Worm (Caenorhabditis elegans) whole organism, midembryonic: ENCODE measurements around the gene F54D8.6.

Experiments
- T22C8.4 ChIP-seq: fragments of 200-800 bp; sonication (Bioruptor generic); IDR thresholded peaks from 2 replicates; pipeline ENCODE4 v1.3.6; 2022; ENCODE audit warnings: missing genetic modification characterization, missing compliant biosample characterization
- cog-1 ChIP-seq: sonication (generic microtip); optimal IDR thresholded peaks from 2 replicates; lab custom pipeline; 2016; ENCODE audit warnings: missing genetic modification characterization, missing compliant biosample characterization
- flt-1 ChIP-seq: fragments of 200-800 bp; sonication (Bioruptor generic); IDR thresholded peaks from 2 replicates; pipeline ENCODE4 v1.3.6; 2022; ENCODE audit warnings: missing genetic modification characterization, missing compliant biosample characterization
- klf-2 ChIP-seq: fragments of 200-800 bp; sonication (Bioruptor generic); conservative IDR thresholded peaks from 2 replicates; pipeline ENCODE4 v1.3.6; 2022; ENCODE audit warnings: missing genetic modification reagents, missing genetic modification characterization, missing compliant biosample characterization
- med-1 ChIP-seq: sonication (generic microtip); optimal IDR thresholded peaks from 2 replicates; lab custom pipeline; 2017; ENCODE audit warnings: missing genetic modification characterization, mild to moderate bottlenecking, missing compliant biosample characterization, antibody characterized with exemption, missing genetic modification reagents; ENCODE audit not compliant: insufficient read depth
- ref-1 ChIP-seq: fragments of 200-800 bp; sonication (Bioruptor generic); conservative IDR thresholded peaks from 2 replicates; pipeline ENCODE4 v1.3.6; 2022; ENCODE audit warnings: missing genetic modification reagents, missing genetic modification characterization, missing compliant biosample characterization
- tab-1 ChIP-seq: fragments of 200-800 bp; sonication (Bioruptor generic); IDR thresholded peaks from 2 replicates; pipeline ENCODE4 v1.3.6; 2022; ENCODE audit warnings: missing genetic modification characterization, missing compliant biosample characterization
- ztf-23 ChIP-seq: fragments of 200-800 bp; sonication (Bioruptor generic); IDR thresholded peaks from 2 replicates; pipeline ENCODE4 v1.3.6; 2022; ENCODE audit warnings: missing genetic modification reagents, missing genetic modification characterization, missing compliant biosample characterization
- ztf-29 ChIP-seq: fragments of 200-800 bp; sonication (Bioruptor generic); IDR thresholded peaks from 2 replicates; pipeline ENCODE4 v1.3.6; 2022; ENCODE audit warnings: missing genetic modification reagents, missing genetic modification characterization, missing compliant biosample characterization

F54D8.6 gene

DNA sequence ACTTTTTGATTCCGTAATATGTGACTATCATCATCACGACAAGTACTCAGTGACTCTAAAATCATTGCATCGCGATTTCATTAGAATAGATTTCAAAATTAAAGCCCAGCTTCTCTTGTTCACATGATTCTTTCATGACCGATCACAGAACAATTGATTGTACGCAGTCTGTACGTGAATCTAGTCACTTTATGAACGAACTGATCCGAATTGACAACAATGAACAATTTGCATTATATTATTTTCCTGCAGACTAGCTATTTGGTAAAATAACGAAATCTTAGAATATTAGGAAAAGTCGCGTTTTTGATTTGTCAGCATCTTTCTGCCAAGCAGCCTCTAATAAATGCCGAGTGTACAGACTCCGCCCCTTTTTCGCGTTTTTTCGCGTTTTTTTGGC lies 3.3 kb upstream of the F54D8.6 start:
- TF ChIP-seq cog-1 (tag; lab: Kevin White, UChicago) = no peak
- no peak for TF ChIP-seq ztf-23 (GFP tag; lab: Robert Waterston, UW)
- TF ChIP-seq med-1 = no peak
- no peak for TF ChIP-seq T22C8.4 (GFP tag; lab: Robert Waterston, UW)

DNA sequence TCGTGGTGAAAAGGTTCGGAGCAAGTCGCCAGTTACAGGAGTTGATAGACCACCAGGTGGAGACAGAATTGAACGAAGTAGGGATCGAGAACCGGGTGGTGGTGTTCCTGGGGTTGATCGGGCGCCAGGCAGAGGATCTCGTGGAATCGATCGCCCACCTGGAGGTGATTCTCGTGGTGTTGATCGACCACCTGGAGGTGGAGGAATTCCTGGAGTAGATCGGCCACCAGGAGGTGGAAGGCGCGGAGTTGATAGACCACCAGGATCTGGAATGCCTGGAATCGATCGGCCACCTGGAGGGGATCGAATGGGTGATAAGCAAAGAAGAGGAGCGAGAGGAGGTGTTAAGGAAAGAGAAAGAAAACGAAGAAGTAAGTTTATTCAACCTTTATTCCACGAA lies 2.7 kb downstream of the F54D8.6 start:
- no peak for TF ChIP-seq T22C8.4 (GFP tag; lab: Robert Waterston, UW)
- TF ChIP-seq tab-1 (GFP tag; lab: Robert Waterston, UW) = no peak
- no peak for TF ChIP-seq ztf-29 (GFP tag; lab: Robert Waterston, UW)

DNA sequence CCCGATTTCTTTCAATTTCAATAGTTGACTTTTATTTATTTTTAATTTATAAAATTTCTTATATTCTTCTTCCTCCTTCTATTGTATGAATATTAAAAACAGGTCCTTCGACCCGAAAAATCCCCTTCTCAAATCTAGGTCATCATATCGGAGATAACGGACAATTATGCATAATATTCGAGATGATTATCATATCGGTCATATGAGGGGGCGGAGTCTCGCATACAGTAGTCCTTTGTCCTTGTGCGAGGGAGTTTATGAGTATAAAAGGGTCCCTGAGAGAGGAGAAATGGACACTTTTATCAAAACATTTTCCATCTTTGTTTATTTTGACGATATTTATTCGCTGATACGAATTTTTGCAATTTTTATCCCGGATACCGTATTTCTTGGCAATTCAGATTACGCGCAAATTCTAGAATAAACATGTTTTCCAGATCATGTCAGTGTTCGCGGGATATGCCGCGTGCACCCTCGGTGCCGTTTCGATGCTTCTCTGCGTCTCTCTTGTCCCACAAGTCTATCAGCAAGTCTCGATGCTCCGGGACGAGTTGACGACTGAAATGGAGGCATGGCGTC lies 4.2 kb downstream of the F54D8.6 start, which contains the start of gene dpy-17:
Gene dpy-17 (plus strand): TSS at position 438 of the 579 bp plus-strand sequence.
- TF ChIP-seq ztf-23 (GFP tag; lab: Robert Waterston, UW) = no peak
- TF ChIP-seq klf-2 = no peak
- TF ChIP-seq med-1 = no peak
- TF ChIP-seq tab-1 (GFP tag; lab: Robert Waterston, UW) = no peak
- TF ChIP-seq flt-1 (GFP tag; lab: Robert Waterston, UW) = no peak
- TF ChIP-seq ztf-29 (GFP tag; lab: Robert Waterston, UW) = no peak
- TF ChIP-seq T22C8.4 (GFP tag; lab: Robert Waterston, UW) = no peak
- TF ChIP-seq cog-1 (tag; lab: Kevin White, UChicago) = no peak
- TF ChIP-seq ref-1 (GFP tag; lab: Robert Waterston, UW) = no peak

DNA sequence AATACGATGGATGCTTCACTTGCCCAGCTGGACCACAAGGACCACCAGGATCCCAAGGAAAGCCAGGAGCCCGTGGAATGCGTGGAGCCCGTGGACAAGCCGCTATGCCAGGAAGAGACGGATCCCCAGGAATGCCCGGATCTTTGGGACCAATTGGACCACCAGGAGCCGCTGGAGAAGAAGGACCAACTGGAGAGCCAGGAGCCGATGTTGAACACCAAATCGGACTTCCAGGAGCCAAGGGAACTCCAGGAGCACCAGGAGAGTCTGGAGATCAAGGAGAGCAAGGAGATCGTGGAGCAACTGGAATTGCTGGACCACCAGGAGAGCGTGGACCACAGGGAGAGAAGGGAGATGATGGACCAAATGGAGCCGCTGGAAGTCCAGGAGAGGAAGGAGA lies 5.2 kb downstream of the F54D8.6 start:
- 0 out of 2 replicates have a peak, but pooled peaks have one; percentile 14 for TF ChIP-seq klf-2
- no peak for TF ChIP-seq ref-1 (GFP tag; lab: Robert Waterston, UW)
- TF ChIP-seq ztf-23 (GFP tag; lab: Robert Waterston, UW) = no peak
- no peak for TF ChIP-seq flt-1 (GFP tag; lab: Robert Waterston, UW)

DNA sequence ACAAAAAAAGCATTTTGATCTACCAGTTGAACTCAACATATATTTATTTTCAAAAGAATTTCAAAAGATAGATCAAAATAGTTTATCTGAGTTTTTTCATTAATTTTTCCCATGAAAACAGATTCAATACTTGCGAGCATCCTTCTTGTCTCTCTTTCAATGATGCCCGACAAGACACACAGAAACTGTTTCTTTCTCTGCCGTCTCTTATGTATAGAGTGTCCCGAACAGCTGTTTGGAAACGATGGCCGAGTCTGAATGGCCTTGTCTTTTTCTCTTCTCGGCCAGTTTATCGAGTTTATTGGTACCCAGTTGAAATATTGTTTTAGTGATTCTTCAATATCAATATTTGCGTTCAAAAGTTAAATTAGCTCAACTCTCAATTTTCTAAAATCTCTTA lies 6.0 kb downstream of the F54D8.6 start:
- TF ChIP-seq klf-2 = no peak
- TF ChIP-seq flt-1 (GFP tag; lab: Robert Waterston, UW) = no peak
- TF ChIP-seq ztf-23 (GFP tag; lab: Robert Waterston, UW) = peak; percentile 57; the same call in 1 of the 2 replicates

DNA sequence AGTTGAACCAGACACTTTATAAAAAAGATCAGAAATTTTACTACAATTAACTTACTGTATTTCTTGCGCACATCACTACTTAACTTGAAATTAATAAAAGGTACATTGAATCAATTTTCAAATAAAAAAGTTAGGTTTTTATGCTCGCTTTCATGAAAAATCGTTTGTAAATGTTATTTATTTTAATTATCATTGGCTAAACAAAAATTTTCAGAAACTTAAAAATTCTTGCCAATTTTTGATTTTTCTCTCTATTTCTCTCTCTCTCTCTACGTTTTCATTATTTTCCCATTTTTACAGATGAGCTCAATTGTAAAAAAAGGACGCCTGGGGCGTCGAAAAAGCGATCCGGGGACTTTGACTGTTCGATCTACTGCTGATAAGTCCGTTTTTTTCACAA lies 6.6 kb downstream of the F54D8.6 start, which contains the start of gene sax-2:
Gene sax-2 (plus strand): TSS at position 301 of the 400 bp plus-strand sequence.
- TF ChIP-seq ref-1 (GFP tag; lab: Robert Waterston, UW) = no peak
- no peak for TF ChIP-seq T22C8.4 (GFP tag; lab: Robert Waterston, UW)
- TF ChIP-seq ztf-29 (GFP tag; lab: Robert Waterston, UW) = no peak
- no peak for TF ChIP-seq ztf-23 (GFP tag; lab: Robert Waterston, UW)
- TF ChIP-seq cog-1 (tag; lab: Kevin White, UChicago) = no peak
- TF ChIP-seq flt-1 (GFP tag; lab: Robert Waterston, UW) = no peak
- no peak for TF ChIP-seq klf-2
- TF ChIP-seq med-1 = no peak
- TF ChIP-seq tab-1 (GFP tag; lab: Robert Waterston, UW) = no peak

DNA sequence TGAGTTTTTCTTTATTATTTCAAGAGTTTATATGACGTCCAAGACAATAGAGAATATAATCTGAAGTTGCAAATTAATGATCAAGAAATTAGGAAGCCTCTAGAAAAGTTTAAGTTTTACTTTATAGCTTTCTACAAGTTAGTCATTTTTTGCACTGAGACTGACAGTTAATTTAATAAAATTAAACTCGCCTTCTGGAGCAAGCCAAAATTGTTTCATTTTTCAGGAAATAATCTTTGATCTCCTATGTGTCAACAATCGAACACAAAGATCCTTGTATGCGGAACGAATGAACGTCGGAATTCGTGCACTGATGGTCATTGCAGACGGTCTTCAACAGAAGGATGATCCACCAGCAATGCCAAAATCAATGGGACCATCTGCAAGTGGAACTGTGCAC lies 9.6 kb downstream of the F54D8.6 start:
- TF ChIP-seq cog-1 (tag; lab: Kevin White, UChicago) (no peak), ref-1 (GFP tag; lab: Robert Waterston, UW) (no peak), T22C8.4 (GFP tag; lab: Robert Waterston, UW) (no peak), ztf-29 (GFP tag; lab: Robert Waterston, UW) (no peak), flt-1 (GFP tag; lab: Robert Waterston, UW) (no peak), ztf-23 (GFP tag; lab: Robert Waterston, UW) (no peak), med-1 (no peak), klf-2 (no peak), tab-1 (GFP tag; lab: Robert Waterston, UW) (no peak)

DNA sequence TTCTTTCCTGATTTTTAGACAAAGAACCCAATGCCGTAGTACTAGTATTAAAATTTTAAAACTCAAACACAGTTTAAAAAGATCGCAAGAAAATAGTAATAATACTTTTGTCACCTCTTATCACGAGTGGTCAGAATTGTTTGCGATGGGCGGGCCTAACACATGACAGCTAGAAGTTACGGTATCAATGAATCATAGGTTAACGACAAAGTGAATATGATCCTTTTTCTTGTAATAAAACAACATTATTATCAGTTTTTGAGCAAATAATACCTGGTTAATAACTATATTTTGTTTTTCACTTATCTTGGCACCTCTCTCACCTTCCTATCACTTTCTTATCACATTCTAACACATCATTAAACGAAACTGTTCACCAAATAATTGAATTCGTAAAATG lies 10.2 kb downstream of the F54D8.6 start:
- TF ChIP-seq ztf-23 (GFP tag; lab: Robert Waterston, UW) (no peak), med-1 (no peak), flt-1 (GFP tag; lab: Robert Waterston, UW) (no peak), T22C8.4 (GFP tag; lab: Robert Waterston, UW) (no peak), ref-1 (GFP tag; lab: Robert Waterston, UW) (no peak), cog-1 (tag; lab: Kevin White, UChicago) (no peak)

DNA sequence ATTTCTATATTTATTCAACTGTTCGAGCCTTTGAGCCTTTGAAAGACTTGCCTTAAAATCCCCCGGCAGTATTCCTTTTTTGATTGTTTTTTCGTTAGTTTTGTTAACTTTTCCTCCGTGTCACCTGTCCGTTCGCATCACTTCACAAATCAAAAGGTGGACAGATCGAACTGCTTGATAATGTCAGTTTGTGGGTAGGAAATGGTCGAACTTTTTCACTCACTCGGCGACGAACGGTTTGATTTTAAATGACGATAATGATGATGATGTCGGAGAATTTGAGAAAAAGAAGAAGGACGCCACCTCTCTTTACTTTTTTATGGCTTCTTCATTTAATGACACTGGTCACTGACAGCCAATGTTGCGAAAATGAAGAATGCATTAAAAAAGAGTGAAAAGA lies 16.3 kb downstream of the F54D8.6 start:
- TF ChIP-seq ztf-29 (GFP tag; lab: Robert Waterston, UW) = no peak
- no peak for TF ChIP-seq ztf-23 (GFP tag; lab: Robert Waterston, UW)
- TF ChIP-seq ref-1 (GFP tag; lab: Robert Waterston, UW) = no peak
- TF ChIP-seq flt-1 (GFP tag; lab: Robert Waterston, UW) = no peak

DNA sequence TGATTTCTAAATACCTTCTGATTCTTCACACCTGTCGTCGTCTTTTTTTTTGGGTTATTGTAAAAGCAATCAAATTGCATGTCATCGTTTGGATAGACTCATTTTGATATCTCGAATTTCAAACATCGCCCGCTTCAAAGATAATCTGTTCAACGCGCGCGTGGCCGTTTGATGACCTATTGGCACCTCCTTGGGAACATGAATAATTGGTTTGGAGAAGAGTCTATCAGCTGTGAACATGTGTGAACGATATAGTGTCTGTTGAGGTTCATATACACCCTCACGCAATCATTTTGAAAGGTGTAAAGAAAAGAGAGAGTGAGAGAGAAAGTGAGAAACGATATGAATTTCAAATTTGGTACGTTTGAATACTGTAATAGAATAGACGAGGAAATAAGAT lies 17.8 kb downstream of the F54D8.6 start:
- TF ChIP-seq cog-1 (tag; lab: Kevin White, UChicago) = no peak
- no peak for TF ChIP-seq tab-1 (GFP tag; lab: Robert Waterston, UW)
- TF ChIP-seq T22C8.4 (GFP tag; lab: Robert Waterston, UW) = no peak
- no peak for TF ChIP-seq klf-2
- TF ChIP-seq med-1 = no peak
- no peak for TF ChIP-seq flt-1 (GFP tag; lab: Robert Waterston, UW)
- TF ChIP-seq ref-1 (GFP tag; lab: Robert Waterston, UW) = no peak
- TF ChIP-seq ztf-29 (GFP tag; lab: Robert Waterston, UW) = no peak
- TF ChIP-seq ztf-23 (GFP tag; lab: Robert Waterston, UW) = no peak

DNA sequence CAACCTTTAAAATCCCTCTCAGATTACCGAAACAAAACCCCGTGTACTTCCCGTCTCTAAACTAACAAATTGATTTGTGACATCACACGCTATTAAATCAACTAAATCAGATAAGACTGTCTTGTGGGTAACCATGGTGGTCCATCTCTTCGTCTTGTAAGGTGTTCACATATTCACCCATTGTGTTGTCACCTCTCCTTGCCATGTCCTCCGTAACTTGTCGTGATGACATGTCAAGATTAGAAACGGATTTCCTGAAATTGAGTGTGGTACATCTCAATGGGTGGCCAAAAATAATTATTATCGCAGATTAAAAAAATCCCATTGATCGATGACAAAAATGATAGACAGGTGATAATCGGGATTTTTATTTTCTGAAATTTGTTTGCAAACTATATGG lies 21.6 kb downstream of the F54D8.6 start:
- TF ChIP-seq flt-1 (GFP tag; lab: Robert Waterston, UW) (no peak), cog-1 (tag; lab: Kevin White, UChicago) (no peak), ztf-23 (GFP tag; lab: Robert Waterston, UW) (no peak), T22C8.4 (GFP tag; lab: Robert Waterston, UW) (no peak), tab-1 (GFP tag; lab: Robert Waterston, UW) (no peak)
